Worm (Caenorhabditis elegans): ENCODE results near the gene clec-234.

clec-234 gene

ce11 chrV:16433471-16433870, at the start of gene clec-234:
Gene clec-234 (minus strand): TSS chrV:16433571.
- no peak for TF ChIP-seq mml-1 (tag; optimal IDR thresholded peaks at IDR 0.05)
- no peak for TF ChIP-seq mdl-1 (tag; optimal IDR thresholded peaks at IDR 0.05)
- TF ChIP-seq nhr-25 (tag; optimal IDR thresholded peaks at IDR 0.05) = no peak
- no peak for TF ChIP-seq nfya-1 (tag; optimal IDR thresholded peaks at IDR 0.05; ENCODE audit: insufficient read depth)
- TF ChIP-seq skn-1 (tag; optimal IDR thresholded peaks at IDR 0.05) = no peak
- no peak for TF ChIP-seq R02D3.7 (tag; optimal IDR thresholded peaks at IDR 0.05)
- no peak for TF ChIP-seq ztf-11 (tag; optimal IDR thresholded peaks at IDR 0.05)

- TF ChIP-seq lin-39 (tag; optimal IDR thresholded peaks at IDR 0.05) = no peak
Measured at ce11 chrV:16483044-16483443, 49.7 kb upstream of the clec-234 start, which contains the start of gene F57E7.2. Gene F57E7.2 (minus strand): TSS chrV:16483144.

- TF ChIP-seq nhr-11 (tag; optimal IDR thresholded peaks at IDR 0.05) = no peak
- TF ChIP-seq eor-1 (tag; optimal IDR thresholded peaks at IDR 0.05) = no peak
Measured at ce11 chrV:16480919-16481630, 47.7 kb upstream of the clec-234 start, which contains the start of the genes F57E7.4 and spig-6. Gene F57E7.4 (minus strand): TSS chrV:16481019. Gene spig-6 (plus strand): TSS chrV:16481580.

- TF ChIP-seq fkh-2 (tag; optimal IDR thresholded peaks at IDR 0.05) (no peak), lsy-12 (tag; optimal IDR thresholded peaks at IDR 0.05) (no peak), nhr-77 (tag; optimal IDR thresholded peaks at IDR 0.05) (no peak), ztf-4 (tag; optimal IDR thresholded peaks at IDR 0.05) (no peak), fos-1 (tag; optimal IDR thresholded peaks at IDR 0.05) (no peak), eor-1 (tag; optimal IDR thresholded peaks at IDR 0.05) (no peak), nhr-43 (tag; optimal IDR thresholded peaks at IDR 0.05; ENCODE audit: poor library complexity, severe bottlenecking) (no peak), elt-1 (tag; optimal IDR thresholded peaks at IDR 0.05) (no peak), unc-62 (GFP tag; optimal IDR thresholded peaks at IDR 0.05) (no peak), lin-39 (tag; optimal IDR thresholded peaks at IDR 0.05) (no peak), mml-1 (tag; optimal IDR thresholded peaks at IDR 0.05) (no peak), nfya-1 (tag; optimal IDR thresholded peaks at IDR 0.05; ENCODE audit: insufficient read depth) (no peak), aly-2 (tag; optimal IDR thresholded peaks at IDR 0.05) (no peak), nhr-25 (tag; optimal IDR thresholded peaks at IDR 0.05) (no peak), nhr-237 (tag; optimal IDR thresholded peaks at IDR 0.05) (no peak), snpc-4 (tag; optimal IDR thresholded peaks at IDR 0.05) (no peak), ceh-82 (tag; optimal IDR thresholded peaks at IDR 0.05) (no peak), nhr-23 (tag; optimal IDR thresholded peaks at IDR 0.05) (no peak), egl-27 (tag; optimal IDR thresholded peaks at IDR 0.05) (no peak)
Measured at ce11 chrV:16479275-16479674, 45.9 kb upstream of the clec-234 start, which contains the start of gene T08G3.11. Gene T08G3.11 (minus strand): TSS chrV:16479375.

- TF ChIP-seq nhr-23 (tag; optimal IDR thresholded peaks at IDR 0.05) (no peak), hmg-11 (tag; optimal IDR thresholded peaks at IDR 0.05) (no peak), nfya-1 (tag; optimal IDR thresholded peaks at IDR 0.05; ENCODE audit: insufficient read depth) (no peak), mdl-1 (tag; optimal IDR thresholded peaks at IDR 0.05) (no peak), eor-1 (tag; optimal IDR thresholded peaks at IDR 0.05) (no peak), fos-1 (tag; optimal IDR thresholded peaks at IDR 0.05) (no peak), snpc-4 (tag; optimal IDR thresholded peaks at IDR 0.05) (no peak), daf-12 (tag; optimal IDR thresholded peaks at IDR 0.05) (no peak), jun-1 (tag; optimal IDR thresholded peaks at IDR 0.05) (no peak), lin-15B (tag; optimal IDR thresholded peaks at IDR 0.05) (no peak)
Measured at ce11 chrV:16471995-16472563, 38.7 kb upstream of the clec-234 start, which contains the start of gene srw-35. Gene srw-35 (plus strand): TSS chrV:16472513.

- TF ChIP-seq egl-5 (tag; optimal IDR thresholded peaks at IDR 0.05) (no peak), nhr-76 (tag; optimal IDR thresholded peaks at IDR 0.05) (no peak), nhr-77 (tag; optimal IDR thresholded peaks at IDR 0.05) (no peak), lsy-12 (tag; optimal IDR thresholded peaks at IDR 0.05) (no peak), jun-1 (tag; optimal IDR thresholded peaks at IDR 0.05) (no peak), tbx-2 (tag; optimal IDR thresholded peaks at IDR 0.05) (no peak), eor-1 (tag; optimal IDR thresholded peaks at IDR 0.05) (no peak), nhr-11 (tag; optimal IDR thresholded peaks at IDR 0.05) (no peak), egl-27 (tag; optimal IDR thresholded peaks at IDR 0.05) (no peak), mdl-1 (tag; optimal IDR thresholded peaks at IDR 0.05) (no peak), lin-39 (tag; optimal IDR thresholded peaks at IDR 0.05) (no peak), nhr-28 (tag; optimal IDR thresholded peaks at IDR 0.05) (no peak), elt-3 (tag; optimal IDR thresholded peaks at IDR 0.05) (no peak), ceh-28 (tag; optimal IDR thresholded peaks at IDR 0.05) (no peak), zag-1 (tag; optimal IDR thresholded peaks at IDR 0.05) (no peak), elt-2 (tag; optimal IDR thresholded peaks at IDR 0.05) (no peak)
Measured at ce11 chrV:16470916-16471315, 37.5 kb upstream of the clec-234 start, which contains the start of gene srh-138. Gene srh-138 (minus strand): TSS chrV:16471016.
